Worm (Caenorhabditis elegans) whole organism, early embryonic: Measurements from ENCODE around the gene srxa-19.

Experiments used
- B0310.2 ChIP-seq: sonication (generic microtip); optimal IDR thresholded peaks from 2 replicates; lab custom pipeline; 2016; ENCODE audit warnings: mild to moderate bottlenecking, missing genetic modification characterization, missing compliant biosample characterization
- F13C5.2 ChIP-seq: sonication (generic microtip); optimal IDR thresholded peaks from 2 replicates; lab custom pipeline; 2017; ENCODE audit warnings: mild to moderate bottlenecking, missing genetic modification characterization, inconsistent platforms, missing compliant biosample characterization
- aly-1 ChIP-seq: sonication (generic microtip); optimal IDR thresholded peaks from 2 replicates; lab custom pipeline; 2016; ENCODE audit warnings: missing genetic modification characterization, missing compliant biosample characterization
- ama-1 ChIP-seq: fragments of 150-350 bp; optimal IDR thresholded peaks from 2 replicates; lab custom pipeline; 2014
- ceh-13 ChIP-seq: fragments of 200-800 bp; sonication (Bioruptor generic); optimal IDR thresholded peaks from 2 replicates; lab custom pipeline; 2018; ENCODE audit warnings: mild to moderate bottlenecking, missing genetic modification characterization, missing compliant biosample characterization
- ceh-36 ChIP-seq: sonication (generic microtip); optimal IDR thresholded peaks from 2 replicates; lab custom pipeline; 2016; ENCODE audit warnings: missing genetic modification characterization, inconsistent platforms, missing compliant biosample characterization
- ets-7 ChIP-seq: sonication (generic microtip); optimal IDR thresholded peaks from 2 replicates; lab custom pipeline; 2016; ENCODE audit warnings: missing genotype, missing genetic modification characterization, missing compliant biosample characterization
- flt-1 ChIP-seq: fragments of 200-800 bp; sonication (Bioruptor generic); IDR thresholded peaks from 2 replicates; pipeline ENCODE4 v1.3.6; 2022; ENCODE audit warnings: missing genetic modification characterization, missing compliant biosample characterization
- hmbx-1 ChIP-seq: sonication (generic microtip); optimal IDR thresholded peaks from 2 replicates; lab custom pipeline; 2016; ENCODE audit warnings: mild to moderate bottlenecking, missing genetic modification characterization, missing compliant biosample characterization
- hmg-4 ChIP-seq: fragments of 200-800 bp; sonication (Bioruptor generic); optimal IDR thresholded peaks from 2 replicates; lab custom pipeline; 2018; ENCODE audit warnings: mild to moderate bottlenecking, missing genetic modification characterization, missing compliant biosample characterization
- hnd-1 ChIP-seq: sonication (generic microtip); optimal IDR thresholded peaks from 2 replicates; lab custom pipeline; 2016; ENCODE audit warnings: missing genetic modification characterization, missing compliant biosample characterization
- pes-1 ChIP-seq: fragments of 200-800 bp; sonication (Bioruptor generic); IDR thresholded peaks from 2 replicates; pipeline ENCODE4 v1.3.6; 2022; ENCODE audit warnings: missing genetic modification reagents, missing genetic modification characterization, missing compliant biosample characterization
- scrt-1 ChIP-seq: fragments of 200-800 bp; sonication (Bioruptor generic); IDR thresholded peaks from 2 replicates; pipeline ENCODE4 v1.3.6; 2022; ENCODE audit warnings: missing genetic modification characterization, missing compliant biosample characterization
- sea-1 ChIP-seq: fragments of 200-800 bp; sonication (Bioruptor generic); conservative IDR thresholded peaks from 2 replicates; pipeline ENCODE4 v1.3.6; 2022; ENCODE audit warnings: missing genetic modification characterization, missing compliant biosample characterization
- tbx-11 ChIP-seq: fragments of 200-800 bp; sonication (Bioruptor generic); IDR thresholded peaks from 2 replicates; pipeline ENCODE4 v1.3.6; 2022; ENCODE audit warnings: missing genetic modification characterization, missing compliant biosample characterization
- tbx-37 ChIP-seq: fragments of 200-800 bp; sonication (Bioruptor generic); conservative IDR thresholded peaks from 2 replicates; pipeline ENCODE4 v1.3.6; 2022; ENCODE audit warnings: missing genetic modification reagents, missing genetic modification characterization, missing compliant biosample characterization
- tra-4 ChIP-seq: sonication (generic microtip); optimal IDR thresholded peaks from 2 replicates; lab custom pipeline; 2017; ENCODE audit warnings: missing genetic modification characterization, missing compliant biosample characterization

The srxa-19 gene

ce11 chrV:10122670-10123069 is at the start of gene srxa-19:
Gene srxa-19, minus strand, starts transcription at chrV:10122770.
- TF ChIP-seq tra-4 (tag; lab: Kevin White, UChicago): no peak
- TF ChIP-seq tbx-37: no peak
- no peak for TF ChIP-seq hmg-4
- TF ChIP-seq aly-1 (tag; lab: Kevin White, UChicago): no peak
- no peak for TF ChIP-seq flt-1 (GFP tag; lab: Robert Waterston, UW)

DNA sequence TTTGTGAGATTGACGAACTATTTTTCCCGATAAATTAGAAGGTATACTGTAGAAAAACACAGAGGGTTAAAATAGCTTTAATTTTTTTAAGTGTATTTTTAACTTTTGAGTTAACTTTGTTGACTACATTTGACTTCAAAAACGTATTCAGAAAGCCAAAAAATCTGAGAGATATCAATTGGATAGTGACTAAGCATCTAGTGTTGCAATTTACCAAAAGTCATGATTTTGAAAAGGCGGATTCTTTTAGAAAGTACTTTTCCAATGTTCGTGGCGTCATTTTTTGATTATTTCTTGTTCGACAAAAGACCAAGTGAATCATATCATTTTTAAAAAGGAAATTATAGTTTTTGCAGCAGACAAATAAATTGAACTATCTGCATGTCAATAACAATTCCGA is 46.3 kb upstream of the srxa-19 start:
- TF ChIP-seq ets-7 (tag; lab: Kevin White, UChicago): no peak
- TF ChIP-seq tra-4 (tag; lab: Kevin White, UChicago): no peak
- no peak for TF ChIP-seq hnd-1
- TF ChIP-seq ama-1 (lab: Kevin White, UChicago): no peak
- TF ChIP-seq flt-1 (GFP tag; lab: Robert Waterston, UW): no peak
- no peak for TF ChIP-seq tbx-11 (GFP tag; lab: Robert Waterston, UW)
- no peak for TF ChIP-seq aly-1 (tag; lab: Kevin White, UChicago)
- no peak for TF ChIP-seq scrt-1 (GFP tag; lab: Robert Waterston, UW)
- no peak for TF ChIP-seq B0310.2 (tag; lab: Kevin White, UChicago)
- TF ChIP-seq ceh-36: no peak
- TF ChIP-seq tbx-37: no peak
- no peak for TF ChIP-seq ceh-13 (GFP tag; lab: Kevin White, UChicago)
- no peak for TF ChIP-seq sea-1

DNA sequence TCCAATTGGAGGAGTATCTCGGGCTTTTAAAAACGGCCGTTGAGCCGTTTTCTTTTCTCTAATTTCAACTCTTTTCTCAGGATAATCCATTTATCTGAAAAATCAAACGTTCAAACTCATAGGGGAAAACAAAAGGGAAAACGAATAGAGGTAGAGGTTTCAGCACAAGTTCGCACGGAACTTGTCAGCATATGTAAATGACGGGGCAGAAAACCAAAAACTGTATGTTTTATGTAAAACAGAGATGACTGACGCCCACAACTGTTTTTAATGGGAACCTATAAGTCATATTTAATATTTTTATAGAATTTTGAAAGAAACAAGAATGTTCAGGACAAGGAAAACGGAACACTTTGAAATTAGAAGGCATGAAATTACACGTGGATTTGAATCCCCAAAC is 43.8 kb upstream of the srxa-19 start, which contains the start of gene C51E3.6:
Gene C51E3.6, minus strand, starts transcription at position 101 of the 400 bp plus-strand sequence.
- no peak for TF ChIP-seq tbx-37
- no peak for TF ChIP-seq sea-1
- TF ChIP-seq pes-1: no peak
- no peak for TF ChIP-seq hmbx-1
- no peak for TF ChIP-seq scrt-1 (GFP tag; lab: Robert Waterston, UW)
- no peak for TF ChIP-seq flt-1 (GFP tag; lab: Robert Waterston, UW)
- TF ChIP-seq B0310.2 (tag; lab: Kevin White, UChicago): no peak
- no peak for TF ChIP-seq ets-7 (tag; lab: Kevin White, UChicago)

DNA sequence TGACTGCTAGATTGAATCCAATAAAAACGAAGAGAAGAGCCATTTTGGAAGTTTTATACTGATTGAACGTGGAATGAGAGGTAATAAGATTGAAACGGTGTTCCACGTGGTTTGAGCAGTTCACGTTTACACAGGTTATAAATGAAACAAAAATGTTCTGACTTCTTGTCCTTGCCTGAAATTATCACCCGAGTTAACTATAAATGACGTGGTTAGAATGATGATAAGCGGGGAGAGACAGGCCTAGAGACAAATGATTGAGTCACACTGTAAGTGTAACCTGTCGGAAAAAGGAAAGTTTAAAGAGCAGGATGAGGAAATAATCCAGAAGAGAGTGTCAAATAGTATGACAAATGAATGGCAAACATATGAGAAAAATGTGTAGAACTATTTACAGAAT is 38.4 kb upstream of the srxa-19 start, which contains the start of gene C51E3.10:
Gene C51E3.10, minus strand, starts transcription at position 181 of the 400 bp plus-strand sequence.
- no peak for TF ChIP-seq scrt-1 (GFP tag; lab: Robert Waterston, UW)
- no peak for TF ChIP-seq tra-4 (tag; lab: Kevin White, UChicago)
- TF ChIP-seq flt-1 (GFP tag; lab: Robert Waterston, UW): no peak
- no peak for TF ChIP-seq pes-1
- TF ChIP-seq ets-7 (tag; lab: Kevin White, UChicago): no peak
- TF ChIP-seq aly-1 (tag; lab: Kevin White, UChicago): no peak
- TF ChIP-seq tbx-11 (GFP tag; lab: Robert Waterston, UW): no peak
- TF ChIP-seq ceh-36: no peak
- TF ChIP-seq hnd-1: no peak
- no peak for TF ChIP-seq hmg-4
- TF ChIP-seq hmbx-1: no peak

DNA sequence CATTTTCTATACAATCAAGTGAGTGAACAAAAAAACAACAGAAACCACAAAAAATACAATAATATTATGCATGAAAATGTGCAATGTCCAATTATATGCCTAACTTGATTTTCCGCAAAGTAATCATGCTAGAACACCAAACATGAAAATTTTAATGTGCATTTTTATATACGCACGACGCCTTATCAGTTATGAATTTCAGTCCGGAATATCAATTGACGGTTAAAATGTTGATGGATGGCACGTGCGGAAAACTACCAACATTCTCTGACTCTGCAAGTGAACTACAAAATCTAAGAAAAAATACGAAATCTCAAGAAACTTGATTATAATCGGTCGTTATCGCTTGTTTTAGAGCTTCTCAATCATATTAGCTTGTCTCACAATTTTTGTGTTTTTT is 37.4 kb upstream of the srxa-19 start:
- TF ChIP-seq ets-7 (tag; lab: Kevin White, UChicago): no peak
- no peak for TF ChIP-seq F13C5.2
- TF ChIP-seq sea-1: no peak
- TF ChIP-seq tbx-37: no peak
- no peak for TF ChIP-seq hnd-1
- TF ChIP-seq flt-1 (GFP tag; lab: Robert Waterston, UW): no peak
- TF ChIP-seq ceh-13 (GFP tag; lab: Kevin White, UChicago): no peak
- TF ChIP-seq ama-1 (lab: Kevin White, UChicago): no peak
- no peak for TF ChIP-seq scrt-1 (GFP tag; lab: Robert Waterston, UW)

ce11 chrV:10158528-10158927 is 36.0 kb upstream of the srxa-19 start, which contains the start of gene srsx-30:
Gene srsx-30, plus strand, starts transcription at chrV:10158828.
- no peak for TF ChIP-seq hmg-4
- no peak for TF ChIP-seq ceh-13 (GFP tag; lab: Kevin White, UChicago)
- no peak for TF ChIP-seq tra-4 (tag; lab: Kevin White, UChicago)

ce11 chrV:10154698-10155097 is 32.1 kb upstream of the srxa-19 start, which contains the start of gene srsx-29:
Gene srsx-29, plus strand, starts transcription at chrV:10154998.
- no peak for TF ChIP-seq ceh-13 (GFP tag; lab: Kevin White, UChicago)
- TF ChIP-seq ets-7 (tag; lab: Kevin White, UChicago): no peak
- TF ChIP-seq hmg-4: no peak
- no peak for TF ChIP-seq tbx-11 (GFP tag; lab: Robert Waterston, UW)
- TF ChIP-seq hnd-1: no peak

ce11 chrV:10153076-10153475 is 30.5 kb upstream of the srxa-19 start:
- TF ChIP-seq ceh-36 (no peak), tra-4 (tag; lab: Kevin White, UChicago) (no peak), sea-1 (no peak), ceh-13 (GFP tag; lab: Kevin White, UChicago) (no peak), tbx-37 (no peak), hmbx-1 (no peak), B0310.2 (tag; lab: Kevin White, UChicago) (no peak), hnd-1 (no peak), flt-1 (GFP tag; lab: Robert Waterston, UW) (no peak), pes-1 (no peak), F13C5.2 (no peak), scrt-1 (GFP tag; lab: Robert Waterston, UW) (no peak), aly-1 (tag; lab: Kevin White, UChicago) (no peak), tbx-11 (GFP tag; lab: Robert Waterston, UW) (no peak), ama-1 (lab: Kevin White, UChicago) (no peak), ets-7 (tag; lab: Kevin White, UChicago) (no peak), hmg-4 (no peak)

- no peak for TF ChIP-seq scrt-1 (GFP tag; lab: Robert Waterston, UW)
- TF ChIP-seq F13C5.2: no peak
- no peak for TF ChIP-seq ama-1 (lab: Kevin White, UChicago)
- no peak for TF ChIP-seq tra-4 (tag; lab: Kevin White, UChicago)
- TF ChIP-seq pes-1: no peak
- no peak for TF ChIP-seq aly-1 (tag; lab: Kevin White, UChicago)
- TF ChIP-seq B0310.2 (tag; lab: Kevin White, UChicago): no peak
- no peak for TF ChIP-seq tbx-11 (GFP tag; lab: Robert Waterston, UW)
- no peak for TF ChIP-seq hmbx-1
- no peak for TF ChIP-seq sea-1
- TF ChIP-seq ceh-13 (GFP tag; lab: Kevin White, UChicago): no peak
- no peak for TF ChIP-seq ets-7 (tag; lab: Kevin White, UChicago)
- no peak for TF ChIP-seq ceh-36
- no peak for TF ChIP-seq hnd-1
- TF ChIP-seq flt-1 (GFP tag; lab: Robert Waterston, UW): no peak
- TF ChIP-seq hmg-4: no peak
- no peak for TF ChIP-seq tbx-37
Measured at ce11 chrV:10152278-10152677, 29.7 kb upstream of the srxa-19 start, which contains the start of gene srsx-28. Gene srsx-28, plus strand, starts transcription at chrV:10152578.
